Worm (Caenorhabditis elegans): ENCODE results near the gene C47E8.9.

Gene C47E8.9

ce11 chrV:14686231-14687105 is 23.4 kb downstream of the C47E8.9 start (continued):
- no peak for TF ChIP-seq let-607 (tag; optimal IDR thresholded peaks at IDR 0.05)
- TF ChIP-seq hmg-20 (GFP tag; IDR thresholded peaks at IDR 0.05) = no peak; the same call in 1 of the 2 replicates
- TF ChIP-seq egl-44 (GFP tag; IDR thresholded peaks at IDR 0.05) = no peak
- TF ChIP-seq pha-4 (tag; optimal IDR thresholded peaks at IDR 0.05) = no peak
- TF ChIP-seq ekl-4 (GFP tag; IDR thresholded peaks at IDR 0.05) = no peak; the same call in 1 of the 2 replicates
- no peak for TF ChIP-seq Y56A3A.18 (GFP tag; IDR thresholded peaks at IDR 0.05)
- 0 out of 2 replicates have a peak, but pooled peaks have one; percentile 28 for TF ChIP-seq Y53G8AR.9 (GFP tag; conservative IDR thresholded peaks at IDR 0.05)
- no peak for TF ChIP-seq ztf-26 (tag; optimal IDR thresholded peaks at IDR 0.05)
- TF ChIP-seq F39B2.1 (GFP tag; IDR thresholded peaks at IDR 0.05) = 0 out of 2 replicates have a peak, but pooled peaks have one; percentile 2
- TF ChIP-seq sdz-38 (tag; optimal IDR thresholded peaks at IDR 0.05) = no peak
- peak; percentile 31; the same call in 1 of the 2 replicates for TF ChIP-seq mcd-1 (GFP tag; IDR thresholded peaks at IDR 0.05)
- TF ChIP-seq mes-4 (tag; optimal IDR thresholded peaks at IDR 0.05) = no peak
- TF ChIP-seq madf-8 (GFP tag; conservative IDR thresholded peaks at IDR 0.05) = no peak
- no peak for TF ChIP-seq repo-1 (tag; optimal IDR thresholded peaks at IDR 0.05)
- TF ChIP-seq F37B4.10 (GFP tag; IDR thresholded peaks at IDR 0.05) = 0 out of 2 replicates have a peak, but pooled peaks have one; percentile 9
- no peak for TF ChIP-seq egrh-3 (GFP tag; IDR thresholded peaks at IDR 0.05)
- no peak for TF ChIP-seq K12H6.12 (tag; optimal IDR thresholded peaks at IDR 0.05)
- no peak for TF ChIP-seq ZK185.1 (tag; optimal IDR thresholded peaks at IDR 0.05; ENCODE audit: poor library complexity, severe bottlenecking)
- TF ChIP-seq let-526 (GFP tag; IDR thresholded peaks at IDR 0.05) = no peak
- TF ChIP-seq lin-40 (tag; optimal IDR thresholded peaks at IDR 0.05) = no peak
- TF ChIP-seq somi-1 (GFP tag; optimal IDR thresholded peaks at IDR 0.05) = no peak
- TF ChIP-seq fkh-3 (tag; optimal IDR thresholded peaks at IDR 0.05) = no peak
- TF ChIP-seq ztf-3 (GFP tag; optimal IDR thresholded peaks at IDR 0.05) = no peak
- TF ChIP-seq lin-35 (GFP tag; optimal IDR thresholded peaks at IDR 0.05) = no peak
- no peak for TF ChIP-seq nfyb-1 (GFP tag; IDR thresholded peaks at IDR 0.05)
- peak; percentile 63; the same call in 1 of the 2 replicates for TF ChIP-seq zfh-2 (GFP tag; conservative IDR thresholded peaks at IDR 0.05)
- TF ChIP-seq ztf-18 (tag; optimal IDR thresholded peaks at IDR 0.05) = no peak
- no peak for TF ChIP-seq Y67H2A.10 (GFP tag; conservative IDR thresholded peaks at IDR 0.05)
- TF ChIP-seq rec-8 (tag; optimal IDR thresholded peaks at IDR 0.05) = no peak
- TF ChIP-seq nhr-80 (tag; optimal IDR thresholded peaks at IDR 0.05) = no peak
- no peak for TF ChIP-seq nfya-2 (GFP tag; IDR thresholded peaks at IDR 0.05)
- peak; percentile 76 for TF ChIP-seq ama-1 (optimal IDR thresholded peaks at IDR 0.05)
- no peak for TF ChIP-seq ama-1 (GFP tag; optimal IDR thresholded peaks at IDR 0.05)
- TF ChIP-seq nhr-179 (tag; optimal IDR thresholded peaks at IDR 0.05) = no peak
- no peak for TF ChIP-seq him-1 (tag; optimal IDR thresholded peaks at IDR 0.05)
- TF ChIP-seq Y95B8A.8 (GFP tag; IDR thresholded peaks at IDR 0.05) = no peak; the same call in 1 of the 2 replicates
- TF ChIP-seq B0261.1 (tag; optimal IDR thresholded peaks at IDR 0.05) = no peak
- no peak for TF ChIP-seq atf-7 (tag; optimal IDR thresholded peaks at IDR 0.05)
- no peak for TF ChIP-seq akir-1 (GFP tag; optimal IDR thresholded peaks at IDR 0.05)
- TF ChIP-seq nhr-90 (tag; optimal IDR thresholded peaks at IDR 0.05) = no peak
- no peak for TF ChIP-seq lag-1 (GFP tag; IDR thresholded peaks at IDR 0.05)
- no peak for TF ChIP-seq B0035.1 (tag; optimal IDR thresholded peaks at IDR 0.05)
- TF ChIP-seq lsy-27 (tag; optimal IDR thresholded peaks at IDR 0.05; ENCODE audit: borderline replicate concordance, insufficient read depth) = no peak
- no peak for TF ChIP-seq C06A6.2 (GFP tag; conservative IDR thresholded peaks at IDR 0.05)
- no peak for TF ChIP-seq tbx-9 (tag; optimal IDR thresholded peaks at IDR 0.05; ENCODE audit: borderline replicate concordance)
- no peak for TF ChIP-seq T26A5.8 (tag; optimal IDR thresholded peaks at IDR 0.05)
- no peak for TF ChIP-seq T07F8.4 (tag; optimal IDR thresholded peaks at IDR 0.05)
